Fruit fly (Drosophila melanogaster) S2 (cell line): Measurements from ENCODE around the gene AMPdeam.

Experiments used
- CG8478 ChIP-seq: fragments of >200 bp; optimal IDR thresholded peaks from 2 replicates; lab custom pipeline; 2018
- CTCF ChIP-seq, 2 experiments: fragments of >200 bp; optimal IDR thresholded peaks; 2 replicates each; lab custom pipeline; 2018

Gene AMPdeam

dm6 chrX:13821039-13821774 lies 24.5 kb downstream of the AMPdeam start:
- no peak for TF ChIP-seq CG8478 (lab: Kevin White, UChicago)
- no peak for TF ChIP-seq CTCF (optimal IDR thresholded peaks at IDR 0.05; lab: Kevin White, UChicago)

- no peak for TF ChIP-seq CTCF (optimal IDR thresholded peaks at IDR 0.05; lab: Kevin White, UChicago)
- no peak for TF ChIP-seq CG8478 (lab: Kevin White, UChicago)
Observed at dm6 chrX:13820310-13821038, 25.2 kb downstream of the AMPdeam start.

- TF ChIP-seq CG8478 (lab: Kevin White, UChicago) (no peak), CTCF (optimal IDR thresholded peaks at IDR 0.05; lab: Kevin White, UChicago) (no peak)
Observed at dm6 chrX:13819682-13820081, 26.0 kb downstream of the AMPdeam start.

- TF ChIP-seq CG8478 (lab: Kevin White, UChicago) (no peak), CTCF (optimal IDR thresholded peaks at IDR 0.05; lab: Kevin White, UChicago) (no peak)
Observed at dm6 chrX:13818841-13819240, 26.8 kb downstream of the AMPdeam start.

- TF ChIP-seq CTCF (optimal IDR thresholded peaks at IDR 0.05; lab: Kevin White, UChicago): no peak
- TF ChIP-seq CG8478 (lab: Kevin White, UChicago): no peak
Observed at dm6 chrX:13818172-13818472, 27.5 kb downstream of the AMPdeam start.

- TF ChIP-seq CTCF (optimal IDR thresholded peaks at IDR 0.05; lab: Kevin White, UChicago) (no peak), CG8478 (lab: Kevin White, UChicago) (no peak)
Observed at dm6 chrX:13817418-13818171, 28.1 kb downstream of the AMPdeam start.

dm6 chrX:13815526-13816173 lies 30.0 kb downstream of the AMPdeam start:
- no peak for TF ChIP-seq CG8478 (lab: Kevin White, UChicago)
- no peak for TF ChIP-seq CTCF (optimal IDR thresholded peaks at IDR 0.05; lab: Kevin White, UChicago)

- TF ChIP-seq CTCF (optimal IDR thresholded peaks at IDR 0.05; lab: Kevin White, UChicago) (no peak), CG8478 (lab: Kevin White, UChicago) (no peak)
Observed at dm6 chrX:13814058-13814457, 31.6 kb downstream of the AMPdeam start.

- TF ChIP-seq CTCF (optimal IDR thresholded peaks at IDR 0.05; lab: Kevin White, UChicago): peak in 1 of 2 experiments; percentile 29
- no peak for TF ChIP-seq CG8478 (lab: Kevin White, UChicago)
Observed at dm6 chrX:13811480-13811879, 34.2 kb downstream of the AMPdeam start, which contains the start of gene CG11095. Gene CG11095, plus strand, starts transcription at chrX:13811684.

- peak; percentile 4 to 39 for TF ChIP-seq CTCF (optimal IDR thresholded peaks at IDR 0.05; lab: Kevin White, UChicago)
- TF ChIP-seq CG8478 (lab: Kevin White, UChicago): no peak
Observed at dm6 chrX:13805554-13805953, 40.1 kb downstream of the AMPdeam start.

dm6 chrX:13804398-13804797 lies 41.3 kb downstream of the AMPdeam start:
- TF ChIP-seq CTCF (optimal IDR thresholded peaks at IDR 0.05; lab: Kevin White, UChicago) (no peak), CG8478 (lab: Kevin White, UChicago) (no peak)

dm6 chrX:13800680-13801079 lies 45.0 kb downstream of the AMPdeam start:
- TF ChIP-seq CTCF (optimal IDR thresholded peaks at IDR 0.05; lab: Kevin White, UChicago) (no peak), CG8478 (lab: Kevin White, UChicago) (no peak)

dm6 chrX:13797538-13797937 lies 48.1 kb downstream of the AMPdeam start, which contains the start of gene CG10996:
Gene CG10996, minus strand, starts transcription at chrX:13797638.
- TF ChIP-seq CTCF (optimal IDR thresholded peaks at IDR 0.05; lab: Kevin White, UChicago) (no peak), CG8478 (lab: Kevin White, UChicago) (no peak)

- TF ChIP-seq CTCF (optimal IDR thresholded peaks at IDR 0.05; lab: Kevin White, UChicago): no peak
- no peak for TF ChIP-seq CG8478 (lab: Kevin White, UChicago)
Observed at dm6 chrX:13792463-13792862, 53.2 kb downstream of the AMPdeam start.
